Worm (Caenorhabditis elegans): Measurements from ENCODE around the gene swan-1.

ce11 chrV:13756359-13757091, 50.5 kb downstream of the swan-1 start, which contains the start of gene F20G2.2:
- TF ChIP-seq flh-1 (GFP tag; optimal IDR thresholded peaks at IDR 0.05) = no peak
- no peak for TF ChIP-seq nhr-237 (tag; optimal IDR thresholded peaks at IDR 0.05)
- no peak for TF ChIP-seq mep-1 (tag; optimal IDR thresholded peaks at IDR 0.05)
- TF ChIP-seq sptf-1 (tag; optimal IDR thresholded peaks at IDR 0.05) = no peak
- TF ChIP-seq nhr-12 (tag; optimal IDR thresholded peaks at IDR 0.05) = no peak

Measured in whole organism, mixed stage, embryonic.